Fruit fly (Drosophila melanogaster) whole organism, embryonic: ENCODE measurements around the gene CG5079.

Source experiments
- Antp ChIP-seq: fragments of 200-800 bp; sonication (Bioruptor generic); optimal IDR thresholded peaks from 3 replicates; lab custom pipeline; 2016; ENCODE audit warnings: missing biosample characterization, missing genetic modification characterization
- CG10321 ChIP-seq: fragments of 200-800 bp; sonication (Bioruptor generic); IDR thresholded peaks from 2 replicates; pipeline ENCODE4 v1.3.6; 2022; ENCODE audit warnings: missing biosample characterization, missing genetic modification characterization
- CG10979 ChIP-seq: fragments of 200-800 bp; sonication (Bioruptor generic); optimal IDR thresholded peaks from 2 replicates; lab custom pipeline; 2018; ENCODE audit warnings: missing biosample characterization, mild to moderate bottlenecking, missing genetic modification characterization, moderate library complexity
- CG11723 ChIP-seq: fragments of 200-800 bp; sonication (Bioruptor generic); optimal IDR thresholded peaks from 2 replicates; lab custom pipeline; 2017; ENCODE audit warnings: missing biosample characterization, mild to moderate bottlenecking, missing genetic modification characterization
- CG1233 ChIP-seq: fragments of 200-800 bp; sonication (Bioruptor generic); optimal IDR thresholded peaks from 4 replicates; lab custom pipeline; 2018; ENCODE audit warnings: missing biosample characterization, mild to moderate bottlenecking, missing genetic modification characterization
- CG12942 ChIP-seq: fragments of 200-800 bp; sonication (Bioruptor generic); optimal IDR thresholded peaks from 3 replicates; lab custom pipeline; 2016; ENCODE audit warnings: missing biosample characterization, missing genetic modification characterization
- CG14667 ChIP-seq: fragments of 200-800 bp; sonication (Bioruptor generic); IDR thresholded peaks from 2 replicates; pipeline ENCODE4 v1.3.6; 2022; ENCODE audit warnings: missing biosample characterization, missing genetic modification characterization
- CG15514 ChIP-seq: fragments of 200-800 bp; sonication (Bioruptor generic); optimal IDR thresholded peaks from 3 replicates; lab custom pipeline; 2017; ENCODE audit warnings: missing biosample characterization, missing genetic modification characterization, mild to moderate bottlenecking, moderate library complexity, missing genetic modification reagents
- CG16813 ChIP-seq: fragments of 200-800 bp; sonication (Bioruptor generic); IDR thresholded peaks from 3 replicates; pipeline ENCODE4 v1.3.6; 2022; ENCODE audit warnings: missing biosample characterization, missing genetic modification characterization; ENCODE audit not compliant: partially characterized antibody
- CG17568 ChIP-seq: fragments of 200-800 bp; sonication (Bioruptor generic); optimal IDR thresholded peaks from 2 replicates; lab custom pipeline; 2018; ENCODE audit warnings: missing biosample characterization, mild to moderate bottlenecking, missing genetic modification characterization, moderate library complexity
- CG32532 ChIP-seq: fragments of 200-800 bp; sonication (Bioruptor generic); IDR thresholded peaks from 2 replicates; pipeline ENCODE4 v1.3.6; 2022; ENCODE audit warnings: missing biosample characterization, missing genetic modification characterization
- CG3995 ChIP-seq: fragments of 200-800 bp; sonication (Bioruptor generic); optimal IDR thresholded peaks from 3 replicates; lab custom pipeline; 2016; ENCODE audit warnings: missing biosample characterization, missing genetic modification characterization
- CG4328 ChIP-seq: fragments of 200-800 bp; sonication (Bioruptor generic); optimal IDR thresholded peaks from 3 replicates; lab custom pipeline; 2017; ENCODE audit warnings: missing biosample characterization, missing genetic modification reagents, missing genetic modification characterization
- CG4854 ChIP-seq: fragments of 200-800 bp; sonication (Bioruptor generic); optimal IDR thresholded peaks from 2 replicates; lab custom pipeline; 2016; ENCODE audit warnings: missing biosample characterization, missing genetic modification characterization, inconsistent platforms
- CG6654 ChIP-seq: fragments of 200-800 bp; sonication (Bioruptor generic); optimal IDR thresholded peaks from 2 replicates; lab custom pipeline; 2017; ENCODE audit warnings: missing biosample characterization, mild to moderate bottlenecking, missing genetic modification characterization
- CG7357 ChIP-seq: fragments of 200-800 bp; sonication (Bioruptor generic); IDR thresholded peaks from 3 replicates; pipeline ENCODE4 v1.3.6; 2022; ENCODE audit warnings: missing biosample characterization, missing genetic modification characterization
- CG8944 ChIP-seq: fragments of 200-800 bp; sonication (Bioruptor generic); optimal IDR thresholded peaks from 3 replicates; lab custom pipeline; 2016; ENCODE audit warnings: missing biosample characterization, missing genetic modification characterization
- CG9727 ChIP-seq: fragments of 200-800 bp; sonication (Bioruptor generic); optimal IDR thresholded peaks from 3 replicates; lab custom pipeline; 2017; ENCODE audit warnings: missing biosample characterization, mild to moderate bottlenecking, missing genetic modification characterization
- CG9817 ChIP-seq: fragments of 200-800 bp; sonication (Bioruptor generic); optimal IDR thresholded peaks from 2 replicates; lab custom pipeline; 2018; ENCODE audit warnings: missing biosample characterization, mild to moderate bottlenecking, missing genetic modification characterization, moderate library complexity
- Chrac-16 ChIP-seq: fragments of 200-800 bp; sonication (Bioruptor generic); optimal IDR thresholded peaks from 3 replicates; lab custom pipeline; 2016; ENCODE audit warnings: missing biosample characterization, missing genetic modification characterization
- Dbx ChIP-seq: fragments of 200-800 bp; sonication (Bioruptor generic); IDR thresholded peaks from 3 replicates; pipeline ENCODE4 v1.3.6; 2022; ENCODE audit warnings: missing biosample characterization, missing genetic modification characterization
- Ets97D ChIP-seq: fragments of 200-800 bp; sonication (Bioruptor generic); optimal IDR thresholded peaks from 3 replicates; lab custom pipeline; 2016; ENCODE audit warnings: missing biosample characterization, missing genetic modification characterization
- Fer3 ChIP-seq: fragments of 200-800 bp; sonication (Bioruptor generic); optimal IDR thresholded peaks from 2 replicates; lab custom pipeline; 2018; ENCODE audit warnings: missing biosample characterization, mild to moderate bottlenecking, missing genetic modification characterization, moderate library complexity
- Hr78 ChIP-seq, 2 experiments: fragments of 200-800 bp in 1 of 2; fragments of >200 bp in 1 of 2; sonication (Bioruptor generic) in 1 of 2; optimal IDR thresholded peaks; 2 replicates each; lab custom pipeline; 2017 to 2019; ENCODE audit warnings: missing biosample characterization in 2 of 2, missing genetic modification characterization in 2 of 2, mild to moderate bottlenecking in 1 of 2, moderate library complexity in 1 of 2
- MBD-R2 ChIP-seq: fragments of 200-800 bp; sonication (Bioruptor generic); IDR thresholded peaks from 2 replicates; pipeline ENCODE4 v1.3.6; 2022; ENCODE audit warnings: missing biosample characterization, missing genetic modification characterization
- Xrp1 ChIP-seq: fragments of 200-800 bp; sonication (Bioruptor generic); IDR thresholded peaks from 2 replicates; pipeline ENCODE4 v1.3.6; 2022; ENCODE audit warnings: missing biosample characterization, missing genetic modification characterization
- ash1 ChIP-seq: fragments of 200-800 bp; sonication (Bioruptor generic); optimal IDR thresholded peaks from 2 replicates; lab custom pipeline; 2018; ENCODE audit warnings: missing biosample characterization, mild to moderate bottlenecking, missing genetic modification characterization
- bab2 ChIP-seq: fragments of 200-800 bp; sonication (Bioruptor generic); optimal IDR thresholded peaks from 2 replicates; lab custom pipeline; 2016; ENCODE audit warnings: missing biosample characterization, missing genetic modification characterization
- bcd ChIP-seq: fragments of 200-800 bp; sonication (Bioruptor generic); optimal IDR thresholded peaks from 2 replicates; lab custom pipeline; 2017; ENCODE audit warnings: missing biosample characterization, mild to moderate bottlenecking, missing genetic modification characterization
- cas ChIP-seq: fragments of 200-800 bp; sonication (Bioruptor generic); IDR thresholded peaks from 2 replicates; pipeline ENCODE4 v1.3.6; 2022; ENCODE audit warnings: missing biosample characterization, missing genetic modification characterization
- cg ChIP-seq: fragments of 200-800 bp; sonication (Bioruptor generic); optimal IDR thresholded peaks from 3 replicates; lab custom pipeline; 2019; ENCODE audit warnings: missing biosample characterization, mild to moderate bottlenecking, missing genetic modification characterization, moderate library complexity
- dysf ChIP-seq: fragments of 200-800 bp; sonication (Bioruptor generic); IDR thresholded peaks from 3 replicates; pipeline ENCODE4 v1.3.6; 2022; ENCODE audit warnings: missing biosample characterization, missing genetic modification characterization
- fd3F ChIP-seq: fragments of 200-800 bp; sonication (Bioruptor generic); optimal IDR thresholded peaks from 2 replicates; lab custom pipeline; 2018; ENCODE audit warnings: missing biosample characterization, mild to moderate bottlenecking, missing genetic modification characterization, moderate library complexity
- fd96Cb ChIP-seq: fragments of 200-800 bp; sonication (Bioruptor generic); optimal IDR thresholded peaks from 2 replicates; lab custom pipeline; 2018; ENCODE audit warnings: missing biosample characterization, mild to moderate bottlenecking, missing genetic modification characterization, moderate library complexity
- fru ChIP-seq: fragments of >200 bp; optimal IDR thresholded peaks from 2 replicates; lab custom pipeline; 2017
- gt ChIP-seq: fragments of 200-800 bp; sonication (Bioruptor generic); IDR thresholded peaks from 2 replicates; pipeline ENCODE4 v1.3.6; 2022; ENCODE audit warnings: missing biosample characterization, missing genetic modification characterization
- hbn ChIP-seq: fragments of 200-800 bp; sonication (Bioruptor generic); IDR thresholded peaks from 2 replicates; pipeline ENCODE4 v1.3.6; 2022; ENCODE audit warnings: missing biosample characterization, missing genetic modification characterization; ENCODE audit not compliant: partially characterized antibody
- insv ChIP-seq, 2 experiments: fragments of 200-800 bp; sonication (Bioruptor generic); optimal IDR thresholded peaks; 3 replicates each; lab custom pipeline; 2016 to 2018; ENCODE audit warnings: missing biosample characterization in 2 of 2, missing genetic modification characterization in 2 of 2
- jigr1 ChIP-seq: fragments of 200-800 bp; sonication (Bioruptor generic); IDR thresholded peaks from 3 replicates; pipeline ENCODE4 v1.3.6; 2022; ENCODE audit warnings: missing biosample characterization, missing genetic modification characterization
- kni ChIP-seq: fragments of 200-800 bp; sonication (Bioruptor generic); optimal IDR thresholded peaks from 3 replicates; lab custom pipeline; 2017; ENCODE audit warnings: mild to moderate bottlenecking, missing biosample characterization, missing genetic modification reagents, missing genetic modification characterization
- knrl ChIP-seq: fragments of 200-800 bp; sonication (Bioruptor generic); IDR thresholded peaks from 3 replicates; pipeline ENCODE4 v1.3.6; 2022; ENCODE audit warnings: missing biosample characterization, missing genetic modification characterization; ENCODE audit not compliant: partially characterized antibody
- mld ChIP-seq: fragments of 200-800 bp; sonication (Bioruptor generic); IDR thresholded peaks from 3 replicates; pipeline ENCODE4 v1.3.6; 2022; ENCODE audit warnings: missing biosample characterization, missing genetic modification characterization; ENCODE audit not compliant: partially characterized antibody
- nau ChIP-seq: fragments of 200-800 bp; sonication (Bioruptor generic); optimal IDR thresholded peaks from 3 replicates; lab custom pipeline; 2017; ENCODE audit warnings: missing biosample characterization, mild to moderate bottlenecking, missing genetic modification characterization, missing genetic modification reagents
- otp ChIP-seq: fragments of 200-800 bp; sonication (Bioruptor generic); IDR thresholded peaks from 3 replicates; pipeline ENCODE4, ENCODE4 v1.3.6; 2022; ENCODE audit warnings: missing biosample characterization, missing genetic modification characterization
- slbo ChIP-seq: fragments of 200-800 bp; sonication (Bioruptor generic); IDR thresholded peaks from 2 replicates; pipeline ENCODE4 v1.3.6; 2022; ENCODE audit warnings: missing biosample characterization, missing genetic modification characterization
- tap ChIP-seq: fragments of 200-800 bp; optimal IDR thresholded peaks from 3 replicates; lab custom pipeline; 2019; ENCODE audit warnings: missing biosample characterization, mild to moderate bottlenecking, missing genetic modification characterization, moderate library complexity
- tgo ChIP-seq: fragments of 200-800 bp; sonication (Bioruptor generic); IDR thresholded peaks from 3 replicates; pipeline ENCODE4 v1.3.6; 2022; ENCODE audit warnings: missing biosample characterization, missing genetic modification characterization
- vfl ChIP-seq: fragments of 200-800 bp; sonication (Bioruptor generic); optimal IDR thresholded peaks from 2 replicates; lab custom pipeline; 2016; ENCODE audit warnings: missing biosample characterization, missing genetic modification characterization
- vnd ChIP-seq: fragments of 200-800 bp; sonication (Bioruptor generic); IDR thresholded peaks from 3 replicates; pipeline ENCODE4 v1.3.6; 2022; ENCODE audit warnings: missing biosample characterization, missing genetic modification characterization; ENCODE audit not compliant: partially characterized antibody

Gene CG5079

DNA sequence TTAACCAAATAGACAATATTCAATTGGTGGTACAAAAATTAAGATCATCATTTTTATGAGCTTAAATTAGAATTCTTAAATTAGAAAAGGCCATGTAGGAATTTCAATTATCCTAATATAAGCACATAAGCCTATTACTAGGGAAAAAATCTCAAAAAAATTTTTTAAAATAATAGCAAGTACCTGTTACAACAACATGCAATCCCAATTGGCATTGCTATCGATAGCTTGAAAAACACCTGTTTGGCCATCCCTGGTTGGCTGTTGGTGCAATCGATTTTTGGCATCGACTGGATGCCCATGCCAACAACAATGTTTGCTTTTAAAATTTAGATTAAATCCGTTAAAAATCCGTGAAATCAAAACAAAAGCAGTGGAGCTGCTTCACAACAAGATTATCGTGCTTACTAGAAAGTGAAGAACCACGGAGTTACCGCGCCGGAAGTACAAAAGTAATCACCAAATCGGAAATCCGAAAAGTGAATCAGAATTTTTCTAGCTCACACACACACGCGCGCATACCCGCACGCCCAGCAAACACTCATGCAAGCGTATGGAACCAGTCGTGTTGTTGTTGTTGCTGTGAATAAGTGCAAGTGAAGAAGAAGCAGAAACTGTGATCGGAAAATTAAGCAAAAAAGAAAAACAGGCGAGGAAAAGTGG lies 48.2 kb downstream of the CG5079 start, which contains the start of gene RASSF8 (continued):
- TF ChIP-seq CG3995 (GFP tag; lab: Kevin White, UChicago) (peak; percentile 79), fd96Cb (tag; lab: Kevin White, UChicago) (peak; percentile 14), dysf (GFP tag; lab: Robert Waterston, UW) (peak; percentile 28; the same call in 1 of the 3 replicates), CG9727 (peak; percentile 56), CG14667 (GFP tag; lab: Robert Waterston, UW) (no peak), CG32532 (GFP tag; lab: Robert Waterston, UW) (peak; percentile 46), jigr1 (GFP tag; lab: Robert Waterston, UW) (peak; percentile 78; the same call in 2 of the 3 replicates), CG15514 (GFP tag; lab: Kevin White, UChicago) (peak; percentile 95), Hr78 (GFP tag; optimal IDR thresholded peaks at IDR 0.05; lab: Kevin White, UChicago) (no peak), MBD-R2 (GFP tag; lab: Robert Waterston, UW) (peak; percentile 37; the same call in 1 of the 2 replicates), Antp (peak; percentile 27), CG1233 (GFP tag; lab: Kevin White, UChicago) (peak; percentile 7), fru (lab: Kevin White, UChicago) (no peak), hbn (GFP tag; lab: Robert Waterston, UW) (peak; percentile 48; the same call in 1 of the 2 replicates), nau (GFP tag; lab: Kevin White, UChicago) (no peak), CG12942 (GFP tag; lab: Kevin White, UChicago) (no peak), bab2 (GFP tag; lab: Kevin White, UChicago) (peak; percentile 29), Ets97D (peak; percentile 31), gt (GFP tag; lab: Robert Waterston, UW) (no peak), CG4854 (peak; percentile 2), cas (GFP tag; lab: Robert Waterston, UW) (no peak), vfl (GFP tag; lab: Kevin White, UChicago) (no peak), CG10321 (GFP tag; lab: Robert Waterston, UW) (no peak), CG11723 (no peak), ash1 (no peak), bcd (GFP tag; lab: Kevin White, UChicago) (peak; percentile 14), CG7357 (GFP tag; lab: Robert Waterston, UW) (no peak), otp (GFP tag; lab: Robert Waterston, UW) (no peak), tap (no peak), Chrac-16 (GFP tag; lab: Kevin White, UChicago) (no peak), slbo (GFP tag; lab: Robert Waterston, UW) (peak; percentile 78), Dbx (peak; percentile 64; the same call in 2 of the 3 replicates), cg (GFP tag; lab: Kevin White, UChicago) (peak; percentile 94), Fer3 (tag; lab: Kevin White, UChicago) (no peak), Xrp1 (no peak; the same call in 1 of the 2 replicates), vnd (GFP tag; lab: Robert Waterston, UW) (peak; percentile 66), mld (GFP tag; lab: Robert Waterston, UW) (0 out of 3 replicates have a peak, but pooled peaks have one; percentile 14), CG8944 (GFP tag; lab: Kevin White, UChicago) (peak; percentile 22), CG10979 (tag; lab: Kevin White, UChicago) (no peak), kni (peak; percentile 66), insv (GFP tag; optimal IDR thresholded peaks at IDR 0.05; lab: Kevin White, UChicago) (peak; percentile 68 to 96), CG6654 (GFP tag; lab: Kevin White, UChicago) (no peak), CG9817 (peak; percentile 29), CG17568 (GFP tag; lab: Kevin White, UChicago) (no peak), CG16813 (GFP tag; lab: Robert Waterston, UW) (peak; percentile 64), CG4328 (GFP tag; lab: Kevin White, UChicago) (no peak), knrl (GFP tag; lab: Robert Waterston, UW) (peak; percentile 67), tgo (GFP tag; lab: Robert Waterston, UW) (no peak), fd3F (no peak)
